Worm (Caenorhabditis elegans) whole organism, L3 larva: ENCODE data around the gene gen-1.

Source experiments
- R02D3.7 ChIP-seq: fragments of 150-350 bp; optimal IDR thresholded peaks from 2 replicates; lab custom pipeline; 2014; ENCODE audit warnings: missing biosample characterization, missing genetic modification characterization
- ZK546.5 ChIP-seq: sonication (generic microtip); optimal IDR thresholded peaks from 2 replicates; lab custom pipeline; 2017; ENCODE audit warnings: missing biosample characterization, missing genetic modification characterization
- aly-2 ChIP-seq: fragments of 150-350 bp; optimal IDR thresholded peaks from 2 replicates; lab custom pipeline; 2014; ENCODE audit warnings: missing biosample characterization, missing genetic modification characterization
- ama-1 ChIP-seq: fragments of 150-350 bp; optimal IDR thresholded peaks from 2 replicates; lab custom pipeline; 2018
- ceh-16 ChIP-seq: sonication (generic microtip); optimal IDR thresholded peaks from 2 replicates; lab custom pipeline; 2017; ENCODE audit warnings: missing biosample characterization, missing genetic modification characterization
- ceh-28 ChIP-seq: fragments of 150-350 bp; optimal IDR thresholded peaks from 2 replicates; lab custom pipeline; 2014; ENCODE audit warnings: missing biosample characterization, missing genetic modification reagents, missing genetic modification characterization
- ceh-82 ChIP-seq: fragments of 150-350 bp; optimal IDR thresholded peaks from 2 replicates; lab custom pipeline; 2014; ENCODE audit warnings: missing biosample characterization, missing genetic modification characterization
- ceh-9 ChIP-seq: sonication (generic microtip); optimal IDR thresholded peaks from 2 replicates; lab custom pipeline; 2018; ENCODE audit warnings: missing biosample characterization, missing genetic modification characterization
- daf-12 ChIP-seq: fragments of 150-350 bp; optimal IDR thresholded peaks from 2 replicates; lab custom pipeline; 2014; ENCODE audit warnings: missing biosample characterization, missing genetic modification reagents, missing genetic modification characterization
- egl-27 ChIP-seq: sonication (generic microtip); optimal IDR thresholded peaks from 4 replicates; lab custom pipeline; 2017; ENCODE audit warnings: missing biosample characterization, missing genetic modification reagents, missing genetic modification characterization
- egl-5 ChIP-seq: fragments of 150-350 bp; optimal IDR thresholded peaks from 2 replicates; lab custom pipeline; 2017; ENCODE audit warnings: missing biosample characterization, missing genetic modification reagents, missing genetic modification characterization, inconsistent platforms
- elt-1 ChIP-seq: fragments of 150-350 bp; optimal IDR thresholded peaks from 2 replicates; lab custom pipeline; 2014; ENCODE audit warnings: missing biosample characterization, missing genetic modification characterization
- elt-2 ChIP-seq: sonication (generic microtip); optimal IDR thresholded peaks from 2 replicates; lab custom pipeline; 2016; ENCODE audit warnings: missing genetic modification reagents, mild to moderate bottlenecking, missing genetic modification characterization, missing compliant biosample characterization
- elt-3 ChIP-seq, 3 experiments: fragments of 150-350 bp in 1 of 3; sonication (generic microtip) in 2 of 3; optimal IDR thresholded peaks; 2 replicates in 2 of 3; 4 replicates in 1 of 3; lab custom pipeline; 2014 to 2017; ENCODE audit warnings: missing biosample characterization in 3 of 3, missing genetic modification characterization in 3 of 3
- eor-1 ChIP-seq, 2 experiments: fragments of 150-350 bp; optimal IDR thresholded peaks; 2 replicates each; lab custom pipeline; 2014 to 2018; ENCODE audit warnings: missing biosample characterization in 2 of 2, missing genetic modification characterization in 2 of 2
- fkh-10 ChIP-seq: sonication (generic microtip); optimal IDR thresholded peaks from 2 replicates; lab custom pipeline; 2017; ENCODE audit warnings: missing biosample characterization, missing genetic modification reagents, missing genetic modification characterization
- fkh-2 ChIP-seq: fragments of 150-350 bp; optimal IDR thresholded peaks from 2 replicates; lab custom pipeline; 2014; ENCODE audit warnings: missing biosample characterization, missing genetic modification reagents, missing genetic modification characterization
- fos-1 ChIP-seq: fragments of 150-350 bp; optimal IDR thresholded peaks from 2 replicates; lab custom pipeline; 2014; ENCODE audit warnings: missing biosample characterization, missing genetic modification characterization
- hmg-11 ChIP-seq: sonication (generic microtip); optimal IDR thresholded peaks from 2 replicates; lab custom pipeline; 2016; ENCODE audit warnings: missing genetic modification characterization, missing compliant biosample characterization
- jun-1 ChIP-seq: fragments of 150-350 bp; optimal IDR thresholded peaks from 2 replicates; lab custom pipeline; 2014; ENCODE audit warnings: missing biosample characterization, missing genetic modification reagents, missing genetic modification characterization
- lin-15B ChIP-seq: fragments of 150-350 bp; optimal IDR thresholded peaks from 2 replicates; lab custom pipeline; 2014; ENCODE audit warnings: missing biosample characterization, missing genetic modification characterization
- lin-39 ChIP-seq: fragments of 150-350 bp; optimal IDR thresholded peaks from 2 replicates; lab custom pipeline; 2018; ENCODE audit warnings: missing biosample characterization, missing genetic modification reagents, missing genetic modification characterization
- lsy-12 ChIP-seq: sonication (generic microtip); optimal IDR thresholded peaks from 2 replicates; lab custom pipeline; 2016; ENCODE audit warnings: mild to moderate bottlenecking, missing genetic modification characterization, missing compliant biosample characterization
- mdl-1 ChIP-seq: fragments of 150-350 bp; optimal IDR thresholded peaks from 2 replicates; lab custom pipeline; 2014; ENCODE audit warnings: missing biosample characterization, missing genetic modification characterization
- mml-1 ChIP-seq: fragments of 150-350 bp; sonication (generic microtip); optimal IDR thresholded peaks from 3 replicates; lab custom pipeline; 2014; ENCODE audit warnings: missing biosample characterization, missing genetic modification characterization
- nfya-1 ChIP-seq: sonication (generic microtip); optimal IDR thresholded peaks from 2 replicates; lab custom pipeline; 2017; ENCODE audit warnings: missing genetic modification characterization, mild to moderate bottlenecking, missing compliant biosample characterization, antibody characterized with exemption, moderate library complexity; ENCODE audit not compliant: insufficient read depth
- nhr-11 ChIP-seq: fragments of 150-350 bp; optimal IDR thresholded peaks from 2 replicates; lab custom pipeline; 2014; ENCODE audit warnings: missing biosample characterization, missing genetic modification characterization
- nhr-12 ChIP-seq: fragments of 150-350 bp; optimal IDR thresholded peaks from 2 replicates; lab custom pipeline; 2014; ENCODE audit warnings: missing biosample characterization, missing genetic modification characterization
- nhr-23 ChIP-seq: fragments of 150-350 bp; optimal IDR thresholded peaks from 2 replicates; lab custom pipeline; 2014; ENCODE audit warnings: missing biosample characterization, missing genetic modification reagents, missing genetic modification characterization
- nhr-237 ChIP-seq: fragments of 150-350 bp; optimal IDR thresholded peaks from 2 replicates; lab custom pipeline; 2014; ENCODE audit warnings: missing biosample characterization, missing genetic modification characterization
- nhr-25 ChIP-seq: sonication (generic microtip); optimal IDR thresholded peaks from 2 replicates; lab custom pipeline; 2017; ENCODE audit warnings: missing biosample characterization, missing genetic modification characterization
- nhr-28 ChIP-seq: fragments of 150-350 bp; optimal IDR thresholded peaks from 2 replicates; lab custom pipeline; 2014; ENCODE audit warnings: missing biosample characterization, missing genetic modification characterization
- nhr-43 ChIP-seq: sonication (generic microtip); optimal IDR thresholded peaks from 2 replicates; lab custom pipeline; 2016; ENCODE audit warnings: mild to moderate bottlenecking, missing genetic modification characterization, missing compliant biosample characterization; ENCODE audit not compliant: poor library complexity, severe bottlenecking
- nhr-67 ChIP-seq: fragments of 150-350 bp; optimal IDR thresholded peaks from 2 replicates; lab custom pipeline; 2014; ENCODE audit warnings: missing biosample characterization, missing genetic modification characterization
- nhr-76 ChIP-seq: fragments of 150-350 bp; sonication (generic microtip); optimal IDR thresholded peaks from 5 replicates; lab custom pipeline; 2014; ENCODE audit warnings: missing biosample characterization, missing genetic modification characterization
- nhr-77 ChIP-seq: fragments of 150-350 bp; optimal IDR thresholded peaks from 2 replicates; lab custom pipeline; 2014; ENCODE audit warnings: missing biosample characterization, missing genetic modification characterization
- pha-4 ChIP-seq: fragments of 150-350 bp; optimal IDR thresholded peaks from 2 replicates; lab custom pipeline; 2014; ENCODE audit warnings: missing biosample characterization, missing genetic modification reagents, missing genetic modification characterization
- pqm-1 ChIP-seq: fragments of 150-350 bp; optimal IDR thresholded peaks from 2 replicates; lab custom pipeline; 2017; ENCODE audit warnings: missing biosample characterization, missing genetic modification characterization, inconsistent platforms
- sea-2 ChIP-seq: fragments of 150-350 bp; sonication (generic microtip); optimal IDR thresholded peaks from 4 replicates; lab custom pipeline; 2014; ENCODE audit warnings: missing biosample characterization, missing genetic modification reagents, missing genetic modification characterization
- skn-1 ChIP-seq: fragments of 150-350 bp; optimal IDR thresholded peaks from 2 replicates; lab custom pipeline; 2014; ENCODE audit warnings: missing biosample characterization, missing genetic modification characterization
- snpc-4 ChIP-seq: fragments of 150-350 bp; optimal IDR thresholded peaks from 2 replicates; lab custom pipeline; 2014; ENCODE audit warnings: missing biosample characterization, missing genetic modification characterization
- tbx-2 ChIP-seq: sonication (generic microtip); optimal IDR thresholded peaks from 2 replicates; lab custom pipeline; 2016; ENCODE audit warnings: mild to moderate bottlenecking, missing genetic modification characterization, missing compliant biosample characterization
- unc-39 ChIP-seq: sonication (generic microtip); optimal IDR thresholded peaks from 4 replicates; lab custom pipeline; 2017; ENCODE audit warnings: missing biosample characterization, missing genetic modification characterization
- unc-62 ChIP-seq: fragments of 150-350 bp; sonication (generic microtip); optimal IDR thresholded peaks from 4 replicates; lab custom pipeline; 2014; ENCODE audit warnings: missing biosample characterization, missing genetic modification reagents, missing genetic modification characterization
- zag-1 ChIP-seq: fragments of 150-350 bp; optimal IDR thresholded peaks from 2 replicates; lab custom pipeline; 2014; ENCODE audit warnings: missing biosample characterization, missing genetic modification characterization
- ztf-11 ChIP-seq: fragments of 150-350 bp; optimal IDR thresholded peaks from 2 replicates; lab custom pipeline; 2014; ENCODE audit warnings: missing biosample characterization, missing genetic modification characterization
- ztf-4 ChIP-seq: fragments of 150-350 bp; optimal IDR thresholded peaks from 2 replicates; lab custom pipeline; 2014; ENCODE audit warnings: missing biosample characterization, missing genetic modification characterization

The gen-1 gene

ce11 chrIII:6206161-6206853 lies 41.7 kb downstream of the gen-1 start, which contains the start of the genes sna-3 and rps-3:
Gene sna-3 (minus strand): TSS chrIII:6206211.
Gene rps-3 (plus strand): TSS chrIII:6206803.
- TF ChIP-seq skn-1 (tag; lab: Kevin White, UChicago) = no peak
- TF ChIP-seq elt-1 (tag; lab: Kevin White, UChicago) = no peak
- TF ChIP-seq egl-27 (tag; lab: Kevin White, UChicago) = no peak
- no peak for TF ChIP-seq zag-1
- no peak for TF ChIP-seq snpc-4 (tag; lab: Kevin White, UChicago)
- no peak for TF ChIP-seq mml-1 (tag; lab: Kevin White, UChicago)
- no peak for TF ChIP-seq nhr-12 (tag; lab: Kevin White, UChicago)
- TF ChIP-seq nhr-67 (tag; lab: Kevin White, UChicago) = no peak
- no peak for TF ChIP-seq fos-1
- no peak for TF ChIP-seq unc-39
- TF ChIP-seq nhr-237 = no peak
- TF ChIP-seq sea-2 (GFP tag; lab: Kevin White, UChicago) = no peak
- peak; percentile 92 for TF ChIP-seq pha-4
- TF ChIP-seq ztf-4 (tag; lab: Kevin White, UChicago) = no peak
- TF ChIP-seq unc-62 = no peak
- peak; percentile 34 for TF ChIP-seq egl-5 (tag; lab: Kevin White, UChicago)
- no peak for TF ChIP-seq nhr-28 (tag; lab: Kevin White, UChicago)
- peak; percentile 65 for TF ChIP-seq pqm-1 (tag; lab: Kevin White, UChicago)
- TF ChIP-seq fkh-10 (GFP tag; lab: Kevin White, UChicago) = no peak
- TF ChIP-seq daf-12 (tag; lab: Kevin White, UChicago) = no peak
- no peak for TF ChIP-seq elt-3 (tag; optimal IDR thresholded peaks at IDR 0.05; lab: Kevin White, UChicago)
- TF ChIP-seq fkh-2 (tag; lab: Kevin White, UChicago) = no peak
- peak; percentile 90 for TF ChIP-seq nfya-1 (tag; lab: Kevin White, UChicago)
- TF ChIP-seq ceh-82 = no peak
- TF ChIP-seq jun-1 = peak; percentile 8
- no peak for TF ChIP-seq tbx-2 (tag; lab: Kevin White, UChicago)
- TF ChIP-seq elt-2 (tag; lab: Kevin White, UChicago) = peak; percentile 47
- TF ChIP-seq nhr-11 (tag; lab: Kevin White, UChicago) = peak; percentile 31
- TF ChIP-seq ama-1 (lab: Kevin White, UChicago) = peak; percentile 40
- TF ChIP-seq nhr-43 (tag; lab: Kevin White, UChicago) = peak; percentile 43
- TF ChIP-seq ZK546.5 (tag; lab: Kevin White, UChicago) = no peak
- peak; percentile 76 for TF ChIP-seq nhr-23 (tag; lab: Kevin White, UChicago)
- no peak for TF ChIP-seq ceh-9 (tag; lab: Kevin White, UChicago)
- peak; percentile 63 for TF ChIP-seq lin-39 (tag; lab: Kevin White, UChicago)
- TF ChIP-seq eor-1 (tag; optimal IDR thresholded peaks at IDR 0.05; lab: Kevin White, UChicago) = no peak
- no peak for TF ChIP-seq ceh-16 (tag; lab: Kevin White, UChicago)
- TF ChIP-seq nhr-77 (tag; lab: Kevin White, UChicago) = no peak
- peak; percentile 62 for TF ChIP-seq R02D3.7 (tag; lab: Kevin White, UChicago)
- TF ChIP-seq nhr-76 (tag; lab: Kevin White, UChicago) = no peak
- peak; percentile 84 for TF ChIP-seq lin-15B (tag; lab: Kevin White, UChicago)
- peak; percentile 73 for TF ChIP-seq hmg-11 (tag; lab: Kevin White, UChicago)
- peak; percentile 83 for TF ChIP-seq nhr-25 (tag; lab: Kevin White, UChicago)
- TF ChIP-seq mdl-1 = no peak
- TF ChIP-seq ceh-28 (tag; lab: Kevin White, UChicago) = peak; percentile 57
- TF ChIP-seq lsy-12 (tag; lab: Kevin White, UChicago) = peak; percentile 29
- no peak for TF ChIP-seq aly-2
- TF ChIP-seq ztf-11 (tag; lab: Kevin White, UChicago) = no peak
- TF ChIP-seq, all 47 proteins: peak for 17
